Worm (Caenorhabditis elegans): ENCODE results near the gene lips-12.

lips-12 gene

DNA sequence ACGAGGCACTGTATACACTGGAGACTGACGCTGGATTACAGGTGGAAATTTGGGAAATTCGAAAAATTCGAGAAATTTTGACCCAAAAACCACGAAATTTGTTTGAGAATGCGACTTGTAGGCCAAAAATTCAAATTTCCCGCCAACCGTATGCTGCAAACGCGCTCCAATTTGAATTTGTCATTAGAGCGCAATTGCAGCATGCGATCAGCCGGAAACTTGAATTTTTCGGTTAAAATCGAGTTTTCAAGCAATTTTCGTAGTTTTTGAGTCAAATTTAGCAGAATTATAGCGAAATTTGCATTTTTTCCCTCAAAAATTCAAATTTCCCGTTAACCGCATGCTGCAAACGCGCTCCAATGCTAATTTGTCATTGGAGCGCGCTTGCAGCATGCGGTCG, 16.2 kb upstream of the lips-12 start:
- TF ChIP-seq ztf-23 (GFP tag; IDR thresholded peaks at IDR 0.05) (no peak), T22C8.4 (GFP tag; IDR thresholded peaks at IDR 0.05) (no peak), cog-1 (tag; optimal IDR thresholded peaks at IDR 0.05) (no peak), ztf-29 (GFP tag; IDR thresholded peaks at IDR 0.05) (no peak), flt-1 (GFP tag; IDR thresholded peaks at IDR 0.05) (no peak), tab-1 (GFP tag; IDR thresholded peaks at IDR 0.05) (no peak), ref-1 (GFP tag; conservative IDR thresholded peaks at IDR 0.05) (no peak), med-1 (GFP tag; optimal IDR thresholded peaks at IDR 0.05; ENCODE audit: insufficient read depth) (no peak), klf-2 (GFP tag; conservative IDR thresholded peaks at IDR 0.05) (no peak)

DNA sequence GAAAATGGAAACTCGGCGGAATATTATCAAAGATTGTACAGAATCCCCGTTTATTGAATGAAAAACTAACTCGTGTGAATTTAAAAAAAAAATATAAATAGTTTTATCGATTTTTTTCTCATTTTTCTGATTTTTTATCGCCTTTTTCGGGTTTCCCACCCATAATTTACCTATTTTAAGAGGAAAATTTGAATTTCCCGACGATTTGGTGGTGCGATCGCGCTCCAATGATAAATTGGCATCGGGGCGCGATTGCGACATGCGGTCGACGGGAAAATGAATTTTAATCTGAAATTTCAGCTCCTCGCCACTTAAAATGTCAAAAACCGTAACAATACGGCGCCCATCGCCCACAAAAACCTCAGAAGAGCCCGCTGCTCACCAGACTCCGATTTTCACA, 13.6 kb upstream of the lips-12 start, which contains the start of gene taf-6.1:
Gene taf-6.1, plus strand, starts transcription at position 301 of the 400 bp plus-strand sequence.
- no peak for TF ChIP-seq ref-1 (GFP tag; conservative IDR thresholded peaks at IDR 0.05)
- TF ChIP-seq klf-2 (GFP tag; conservative IDR thresholded peaks at IDR 0.05): no peak
- no peak for TF ChIP-seq flt-1 (GFP tag; IDR thresholded peaks at IDR 0.05)
- no peak for TF ChIP-seq med-1 (GFP tag; optimal IDR thresholded peaks at IDR 0.05; ENCODE audit: insufficient read depth)

DNA sequence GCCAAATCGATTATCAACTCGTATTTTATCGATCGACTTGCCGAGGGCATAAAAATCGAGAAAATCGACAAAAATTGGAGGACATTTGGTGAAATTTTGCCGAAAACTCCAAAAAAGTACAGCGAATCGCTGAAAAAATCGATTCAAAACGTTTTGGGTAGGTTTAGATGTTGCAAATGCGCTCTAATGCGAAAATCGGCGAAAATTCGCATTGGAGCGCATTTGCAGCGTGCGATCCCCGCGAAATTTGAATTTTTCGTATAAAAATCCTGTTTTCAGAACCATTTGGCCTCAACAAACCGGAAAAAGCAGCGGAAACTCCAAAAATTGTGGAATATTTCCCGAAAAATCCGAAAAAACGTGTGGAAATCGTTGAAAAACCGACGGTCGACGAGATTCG, 12.4 kb upstream of the lips-12 start:
- TF ChIP-seq ztf-23 (GFP tag; IDR thresholded peaks at IDR 0.05): no peak
- no peak for TF ChIP-seq ztf-29 (GFP tag; IDR thresholded peaks at IDR 0.05)
- TF ChIP-seq med-1 (GFP tag; optimal IDR thresholded peaks at IDR 0.05; ENCODE audit: insufficient read depth): no peak
- no peak for TF ChIP-seq T22C8.4 (GFP tag; IDR thresholded peaks at IDR 0.05)
- no peak for TF ChIP-seq flt-1 (GFP tag; IDR thresholded peaks at IDR 0.05)
- TF ChIP-seq klf-2 (GFP tag; conservative IDR thresholded peaks at IDR 0.05): no peak
- no peak for TF ChIP-seq cog-1 (tag; optimal IDR thresholded peaks at IDR 0.05)
- no peak for TF ChIP-seq tab-1 (GFP tag; IDR thresholded peaks at IDR 0.05)
- TF ChIP-seq ref-1 (GFP tag; conservative IDR thresholded peaks at IDR 0.05): no peak

DNA sequence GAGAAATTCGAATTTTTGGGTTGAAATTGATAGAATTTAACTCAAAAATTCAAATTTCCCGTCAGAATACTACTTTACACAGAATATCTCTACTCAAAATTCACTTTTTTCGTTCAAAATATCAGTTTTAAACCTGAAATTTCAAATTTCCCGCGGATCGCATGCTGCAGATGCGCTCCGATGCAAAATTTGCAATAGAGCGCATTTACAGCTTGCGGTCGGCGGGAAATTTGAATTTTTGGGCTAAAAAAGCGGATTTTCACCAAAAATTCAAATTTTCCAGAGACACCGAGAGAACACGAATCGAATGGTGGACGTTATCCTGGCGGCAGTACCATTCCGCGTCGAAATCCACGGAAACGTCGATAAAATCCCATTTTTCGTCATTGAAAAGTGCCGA, 10.7 kb upstream of the lips-12 start:
- TF ChIP-seq ztf-29 (GFP tag; IDR thresholded peaks at IDR 0.05): no peak
- TF ChIP-seq ztf-23 (GFP tag; IDR thresholded peaks at IDR 0.05): no peak
- TF ChIP-seq med-1 (GFP tag; optimal IDR thresholded peaks at IDR 0.05; ENCODE audit: insufficient read depth): no peak
- no peak for TF ChIP-seq T22C8.4 (GFP tag; IDR thresholded peaks at IDR 0.05)
- no peak for TF ChIP-seq klf-2 (GFP tag; conservative IDR thresholded peaks at IDR 0.05)
- TF ChIP-seq cog-1 (tag; optimal IDR thresholded peaks at IDR 0.05): no peak
- no peak for TF ChIP-seq flt-1 (GFP tag; IDR thresholded peaks at IDR 0.05)

DNA sequence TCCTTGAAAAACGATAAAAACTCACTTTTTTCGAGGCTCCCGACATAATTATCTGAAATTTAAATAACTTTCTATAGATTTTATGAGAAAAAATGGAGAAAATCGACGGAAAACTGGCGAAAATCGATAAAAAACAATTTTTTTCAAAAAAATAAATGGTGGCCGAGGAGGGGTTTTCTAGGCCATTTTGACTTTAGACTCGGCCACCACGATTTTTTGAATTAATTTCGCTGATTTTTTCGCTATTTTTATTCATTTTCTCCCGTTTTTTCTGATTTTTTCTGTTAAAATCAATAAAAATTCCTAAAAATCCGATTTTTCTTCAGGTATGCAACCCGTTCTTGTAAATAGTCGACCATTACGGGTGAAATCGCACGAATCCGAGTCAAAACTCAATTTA, 9.2 kb upstream of the lips-12 start, which contains the start of the genes sut-1 and eri-3:
Gene sut-1, minus strand, starts transcription at position 58 of the 400 bp plus-strand sequence.
Gene eri-3, plus strand, starts transcription at position 327 of the 400 bp plus-strand sequence.
- TF ChIP-seq klf-2 (GFP tag; conservative IDR thresholded peaks at IDR 0.05) (no peak), tab-1 (GFP tag; IDR thresholded peaks at IDR 0.05) (no peak), ztf-29 (GFP tag; IDR thresholded peaks at IDR 0.05) (no peak), cog-1 (tag; optimal IDR thresholded peaks at IDR 0.05) (no peak), T22C8.4 (GFP tag; IDR thresholded peaks at IDR 0.05) (no peak), flt-1 (GFP tag; IDR thresholded peaks at IDR 0.05) (no peak), ref-1 (GFP tag; conservative IDR thresholded peaks at IDR 0.05) (no peak), ztf-23 (GFP tag; IDR thresholded peaks at IDR 0.05) (no peak), med-1 (GFP tag; optimal IDR thresholded peaks at IDR 0.05; ENCODE audit: insufficient read depth) (no peak)

DNA sequence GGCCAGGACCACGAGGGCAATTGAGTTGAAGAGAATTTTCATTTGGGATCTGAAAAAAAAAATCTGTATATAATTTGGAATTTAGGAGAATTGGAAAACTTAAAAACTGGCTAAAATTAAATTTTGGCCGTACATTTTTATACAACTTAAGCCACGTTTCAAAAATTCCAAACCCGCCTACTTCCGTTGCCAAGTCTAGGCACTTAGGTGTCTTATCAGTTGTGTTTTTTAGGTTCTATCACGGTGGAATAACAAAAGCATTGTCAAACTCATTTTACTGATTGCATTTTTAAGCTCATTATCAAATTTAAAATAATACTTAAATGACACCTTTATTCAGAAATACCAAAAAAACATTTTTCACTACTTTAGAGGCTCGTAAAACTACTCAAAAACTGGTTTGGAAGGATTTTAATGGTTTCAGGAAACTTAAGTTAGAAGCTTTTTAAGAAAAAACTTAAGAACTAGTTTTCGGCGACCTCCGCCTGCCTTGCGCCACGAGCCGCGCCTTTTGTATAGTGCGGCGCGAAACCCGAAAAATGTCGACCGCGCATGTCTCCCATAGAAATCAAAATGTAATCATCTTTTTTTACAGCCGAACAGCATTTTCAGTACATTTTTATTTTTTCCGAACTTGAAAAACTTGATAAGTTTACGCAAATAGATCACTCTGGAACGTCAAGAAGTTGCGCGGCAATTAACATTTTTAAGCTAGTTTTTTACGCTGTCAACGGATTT, 4.1 kb upstream of the lips-12 start, which contains the start of gene lips-13:
Gene lips-13, minus strand, starts transcription at position 51 of the 738 bp plus-strand sequence.
- TF ChIP-seq T22C8.4 (GFP tag; IDR thresholded peaks at IDR 0.05) (no peak), cog-1 (tag; optimal IDR thresholded peaks at IDR 0.05) (no peak), med-1 (GFP tag; optimal IDR thresholded peaks at IDR 0.05; ENCODE audit: insufficient read depth) (no peak), klf-2 (GFP tag; conservative IDR thresholded peaks at IDR 0.05) (no peak), ref-1 (GFP tag; conservative IDR thresholded peaks at IDR 0.05) (no peak), flt-1 (GFP tag; IDR thresholded peaks at IDR 0.05) (no peak), ztf-29 (GFP tag; IDR thresholded peaks at IDR 0.05) (no peak)

DNA sequence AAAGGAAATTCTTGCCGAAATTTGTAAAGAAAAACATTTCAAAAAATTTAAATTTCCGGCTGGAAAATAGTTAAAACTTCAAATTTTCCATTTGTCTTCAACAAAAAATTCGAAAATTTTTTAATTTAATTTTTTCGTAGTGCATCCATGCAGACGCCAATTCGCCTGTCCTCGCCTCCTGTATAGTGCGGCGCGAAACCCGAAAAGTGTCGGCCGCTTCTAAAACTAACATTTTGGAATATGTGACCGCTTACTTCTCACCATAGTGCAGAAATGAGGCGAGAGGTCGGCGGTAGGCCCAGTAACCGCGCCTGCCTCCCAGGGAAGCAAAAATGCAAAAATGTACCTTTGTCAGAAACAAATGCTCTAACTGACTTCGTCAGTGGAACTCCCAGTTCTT, 2.5 kb upstream of the lips-12 start:
- no peak for TF ChIP-seq tab-1 (GFP tag; IDR thresholded peaks at IDR 0.05)
- TF ChIP-seq ztf-29 (GFP tag; IDR thresholded peaks at IDR 0.05): no peak

ce11 chrII:1110901-1111300, 3.1 kb downstream of the lips-12 start, which contains the start of gene lips-11:
TSS of gene lips-11 (minus strand) at chrII:1111001.
- TF ChIP-seq flt-1 (GFP tag; IDR thresholded peaks at IDR 0.05) (no peak), cog-1 (tag; optimal IDR thresholded peaks at IDR 0.05) (no peak), tab-1 (GFP tag; IDR thresholded peaks at IDR 0.05) (no peak), ztf-23 (GFP tag; IDR thresholded peaks at IDR 0.05) (no peak), ref-1 (GFP tag; conservative IDR thresholded peaks at IDR 0.05) (no peak), klf-2 (GFP tag; conservative IDR thresholded peaks at IDR 0.05) (no peak), T22C8.4 (GFP tag; IDR thresholded peaks at IDR 0.05) (no peak), ztf-29 (GFP tag; IDR thresholded peaks at IDR 0.05) (no peak), med-1 (GFP tag; optimal IDR thresholded peaks at IDR 0.05; ENCODE audit: insufficient read depth) (no peak)

DNA sequence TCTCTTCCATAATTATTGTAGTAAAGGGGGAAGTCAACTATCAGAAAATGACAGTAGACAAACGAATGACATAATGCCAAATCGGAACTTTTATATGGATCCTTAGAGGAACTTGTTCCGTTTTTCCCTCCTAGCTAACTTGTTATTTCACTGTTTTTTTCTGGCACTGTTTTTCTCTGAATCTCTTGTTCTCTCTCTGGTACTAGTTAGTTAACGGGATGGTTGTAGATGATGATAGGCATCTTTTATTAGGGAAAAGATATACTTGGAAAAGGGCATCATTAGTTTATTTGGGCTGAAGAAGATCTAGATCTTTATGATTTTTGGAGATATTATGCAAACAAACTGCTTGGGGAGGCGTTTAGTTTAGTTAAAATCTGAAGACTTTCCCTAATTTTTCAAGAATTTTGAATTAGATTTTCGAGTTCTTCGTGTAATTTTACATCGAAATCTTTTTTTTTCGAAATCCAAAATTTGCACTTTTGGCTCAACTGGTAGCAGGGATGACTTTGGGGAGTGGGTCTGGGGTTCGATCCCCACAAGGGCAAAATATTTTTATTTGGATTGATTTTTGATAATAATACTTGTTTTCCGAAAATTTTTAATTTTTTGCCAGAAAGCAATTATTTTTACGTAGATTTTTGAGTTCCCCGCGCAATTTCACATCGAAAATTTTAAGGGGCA, 7.0 kb downstream of the lips-12 start, which contains the start of gene col-40:
Gene col-40, minus strand, starts transcription at position 51 of the 684 bp plus-strand sequence.
- TF ChIP-seq med-1 (GFP tag; optimal IDR thresholded peaks at IDR 0.05; ENCODE audit: insufficient read depth): no peak

- TF ChIP-seq T22C8.4 (GFP tag; IDR thresholded peaks at IDR 0.05) (no peak), cog-1 (tag; optimal IDR thresholded peaks at IDR 0.05) (no peak), ref-1 (GFP tag; conservative IDR thresholded peaks at IDR 0.05) (no peak), flt-1 (GFP tag; IDR thresholded peaks at IDR 0.05) (no peak), tab-1 (GFP tag; IDR thresholded peaks at IDR 0.05) (no peak), med-1 (GFP tag; optimal IDR thresholded peaks at IDR 0.05; ENCODE audit: insufficient read depth) (no peak), ztf-23 (GFP tag; IDR thresholded peaks at IDR 0.05) (no peak)
These were observed 8.7 kb downstream of the lips-12 start for ce11 chrII:1105291-1105690.

Measured in whole organism, midembryonic.